Worm (Caenorhabditis elegans): ENCODE results near the gene irld-26.

- no peak for TF ChIP-seq dao-5 (tag; optimal IDR thresholded peaks at IDR 0.05)
- no peak for TF ChIP-seq W03F9.2 (tag; optimal IDR thresholded peaks at IDR 0.05)
- TF ChIP-seq him-1 (tag; optimal IDR thresholded peaks at IDR 0.05) = no peak
These were observed 20.6 kb downstream of the irld-26 start for ce11 chrV:16225524-16226116.
